Fruit fly (Drosophila melanogaster): ENCODE results near the gene sisA.

The sisA gene

DNA sequence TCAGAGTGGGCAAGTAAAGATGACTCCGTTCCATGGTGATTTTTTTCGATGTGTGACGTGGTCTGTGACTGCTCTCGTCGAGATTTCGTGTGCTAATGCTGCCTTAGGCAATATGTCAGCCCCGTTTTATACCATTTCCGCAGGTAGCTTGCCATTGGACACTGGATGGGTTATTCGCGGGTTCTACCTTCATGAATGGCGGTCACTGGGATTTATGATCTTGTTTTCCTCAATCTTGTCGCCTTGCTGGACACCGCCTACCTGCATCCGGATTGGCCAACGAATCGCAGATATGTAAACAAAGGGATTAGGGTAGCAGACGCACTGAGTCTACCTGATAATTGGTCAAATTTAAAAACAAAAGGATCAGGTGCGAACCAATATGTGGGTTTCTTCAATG, at the start of gene sisA:
sisA (minus strand) TSS at position 101 of the 400 bp plus-strand sequence.
- TF ChIP-seq CG14655 (GFP tag; optimal IDR thresholded peaks at IDR 0.05) (no peak), fd96Ca (GFP tag; IDR thresholded peaks at IDR 0.05) (no peak)

DNA sequence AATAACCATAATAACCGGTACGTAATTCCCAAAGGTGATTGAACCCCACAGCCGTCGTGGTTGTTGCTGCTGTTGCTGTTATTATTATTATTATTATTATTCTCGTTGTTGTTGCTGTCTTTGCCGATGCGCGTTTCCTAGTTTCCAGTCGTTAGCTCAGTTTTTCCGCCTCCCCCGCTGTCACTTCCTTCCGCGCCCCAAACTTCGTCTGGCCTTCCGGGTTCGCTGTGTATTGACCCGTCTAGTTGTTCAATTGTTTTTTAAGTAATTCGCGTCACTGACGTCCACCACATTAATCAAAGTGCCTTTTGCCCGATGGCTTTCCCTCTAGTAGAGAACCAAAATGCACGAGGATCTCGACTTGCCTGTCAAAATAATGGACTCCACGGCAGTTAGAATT, 49.5 kb upstream of the sisA start:
- TF ChIP-seq CG4496 (GFP tag; IDR thresholded peaks at IDR 0.05) (no peak), rn (GFP tag; IDR thresholded peaks at IDR 0.05) (no peak), CG15710 (tag; optimal IDR thresholded peaks at IDR 0.05) (no peak), CG32121 (GFP tag; IDR thresholded peaks at IDR 0.05) (no peak), CG14655 (GFP tag; optimal IDR thresholded peaks at IDR 0.05) (no peak)

DNA sequence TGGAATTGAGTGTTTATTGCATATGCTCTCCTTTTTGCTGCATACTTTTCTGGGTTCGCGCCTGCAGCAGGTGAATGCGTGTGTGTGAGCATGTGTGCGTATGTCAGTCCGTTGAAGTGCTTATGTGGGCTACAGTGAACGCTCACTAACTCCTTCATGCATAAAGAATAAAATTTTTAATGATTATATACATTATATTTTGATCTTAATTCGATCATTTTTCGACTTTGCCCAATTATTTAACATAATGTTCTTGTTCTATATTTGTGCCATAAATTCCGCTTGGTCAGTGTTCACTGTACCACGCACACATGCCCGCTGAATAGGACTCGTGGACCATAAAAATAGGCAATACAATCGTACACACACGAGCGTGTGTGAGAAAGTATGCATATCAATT, 48.6 kb upstream of the sisA start:
- TF ChIP-seq CG32121 (GFP tag; IDR thresholded peaks at IDR 0.05) (peak; percentile 46; the same call in 1 of the 2 replicates), CG34367 (tag; optimal IDR thresholded peaks at IDR 0.05) (no peak), CG13204 (GFP tag; optimal IDR thresholded peaks at IDR 0.05) (no peak), rn (GFP tag; IDR thresholded peaks at IDR 0.05) (no peak), CG12605 (GFP tag; IDR thresholded peaks at IDR 0.05) (peak; percentile 53; the same call in 1 of the 2 replicates), CG8301 (tag; optimal IDR thresholded peaks at IDR 0.05) (no peak), Ets98B (GFP tag; IDR thresholded peaks at IDR 0.05) (peak; percentile 59), CG17806 (tag; optimal IDR thresholded peaks at IDR 0.05) (no peak), CG15710 (tag; optimal IDR thresholded peaks at IDR 0.05) (peak; percentile 26), Pif1B (GFP tag; optimal IDR thresholded peaks at IDR 0.05) (no peak), fd96Ca (GFP tag; IDR thresholded peaks at IDR 0.05) (peak; percentile 51; the same call in 1 of the 3 replicates), CG9948 (tag; optimal IDR thresholded peaks at IDR 0.05) (no peak), gl (tag; optimal IDR thresholded peaks at IDR 0.05) (no peak), CG8159 (tag; optimal IDR thresholded peaks at IDR 0.05) (peak; percentile 0), Snoo (tag; optimal IDR thresholded peaks at IDR 0.05) (peak; percentile 33), Pif1A (GFP tag; optimal IDR thresholded peaks at IDR 0.05) (no peak), CG14655 (GFP tag; optimal IDR thresholded peaks at IDR 0.05) (no peak), EcR (GFP tag; optimal IDR thresholded peaks at IDR 0.05) (no peak), CG4496 (GFP tag; IDR thresholded peaks at IDR 0.05) (peak; percentile 78), D1 (tag; optimal IDR thresholded peaks at IDR 0.05) (no peak)

DNA sequence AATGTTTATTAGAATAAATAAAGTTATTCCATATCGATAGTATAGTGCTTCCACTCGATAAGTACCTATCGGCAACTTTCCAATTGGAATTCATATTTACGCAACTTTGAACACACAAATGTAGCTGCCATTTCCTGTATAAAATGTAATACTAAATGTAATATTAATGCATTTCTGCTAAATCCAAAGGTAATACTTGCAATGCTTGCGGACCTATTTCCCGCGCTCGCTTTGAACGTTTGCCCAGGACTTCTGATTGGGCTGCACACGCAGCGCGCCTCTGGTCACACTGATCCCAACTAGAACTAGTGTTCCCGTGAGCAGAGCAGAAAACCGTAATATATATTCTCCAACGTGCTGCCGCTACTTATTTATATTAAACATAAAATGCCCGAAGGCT, 47.2 kb upstream of the sisA start, which contains the start of gene dlg1:
dlg1 (plus strand) TSS at position 292 of the 400 bp plus-strand sequence.
- TF ChIP-seq CG34367 (tag; optimal IDR thresholded peaks at IDR 0.05) = no peak
- TF ChIP-seq CG14655 (GFP tag; optimal IDR thresholded peaks at IDR 0.05) = no peak

DNA sequence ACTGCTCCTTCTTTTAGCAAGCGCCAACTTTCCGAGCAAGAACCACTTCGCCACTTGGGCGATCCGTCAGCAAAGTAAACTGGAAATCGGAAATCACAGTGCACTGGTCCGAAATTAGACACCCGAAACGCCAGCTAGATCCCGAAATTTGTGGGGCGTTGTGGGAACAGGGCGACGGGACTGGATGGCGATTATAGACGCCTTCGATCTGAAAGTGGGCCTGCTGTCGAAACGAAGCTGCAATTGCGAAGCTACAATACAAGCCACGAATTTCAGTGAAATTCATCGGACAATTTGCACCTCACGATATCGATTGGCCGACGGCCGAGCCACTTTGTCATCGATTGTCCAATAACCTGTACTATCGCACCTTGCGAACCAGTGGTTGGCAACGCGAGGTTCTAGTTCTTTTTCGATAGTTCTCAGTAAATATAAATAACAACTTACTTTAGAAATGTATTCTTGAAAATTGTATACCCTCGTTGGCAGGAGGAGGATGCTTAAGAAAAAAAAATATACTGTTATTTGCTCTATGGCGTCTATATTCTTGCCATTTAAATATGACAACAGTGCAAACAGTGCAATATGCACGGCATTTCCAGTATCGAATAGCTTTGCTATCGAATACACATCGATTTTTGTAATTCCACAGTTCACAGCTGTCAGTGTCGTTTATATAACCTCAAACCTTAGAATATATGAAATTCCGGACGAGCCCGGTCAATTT, 45.8 kb upstream of the sisA start, which contains the start of the genes hop and Tim8:
hop (minus strand) TSS at position 316 of the 727 bp plus-strand sequence.
Tim8 (plus strand) TSS at position 663 of the 727 bp plus-strand sequence.
- TF ChIP-seq CG8159 (tag; optimal IDR thresholded peaks at IDR 0.05) = no peak

DNA sequence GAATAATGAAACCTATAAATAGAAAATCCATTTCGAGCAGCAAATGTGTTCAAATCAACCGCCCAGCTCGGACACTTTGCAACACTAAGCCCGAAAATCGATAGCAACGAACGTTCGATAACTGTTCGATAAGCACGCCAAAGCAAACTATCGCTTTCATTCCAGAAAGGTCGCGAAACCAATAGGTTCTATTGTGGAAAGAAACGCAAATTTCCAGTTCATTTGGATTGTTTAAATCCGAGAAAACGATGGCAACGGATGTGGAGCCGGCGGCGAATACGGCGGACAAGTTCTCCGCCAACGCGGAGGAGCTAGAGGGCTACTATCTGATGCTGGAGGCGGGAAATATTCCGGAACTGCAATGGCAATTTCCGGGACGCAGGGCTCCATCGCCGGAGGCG, 36.9 kb upstream of the sisA start, which contains the start of gene Pa1:
Pa1 (plus strand) TSS at position 156 of the 401 bp plus-strand sequence.
- TF ChIP-seq CG10348 (GFP tag; IDR thresholded peaks at IDR 0.05) (no peak), EcR (GFP tag; optimal IDR thresholded peaks at IDR 0.05) (peak; percentile 35), Ets98B (GFP tag; IDR thresholded peaks at IDR 0.05) (peak; percentile 11; the same call in 1 of the 2 replicates)

DNA sequence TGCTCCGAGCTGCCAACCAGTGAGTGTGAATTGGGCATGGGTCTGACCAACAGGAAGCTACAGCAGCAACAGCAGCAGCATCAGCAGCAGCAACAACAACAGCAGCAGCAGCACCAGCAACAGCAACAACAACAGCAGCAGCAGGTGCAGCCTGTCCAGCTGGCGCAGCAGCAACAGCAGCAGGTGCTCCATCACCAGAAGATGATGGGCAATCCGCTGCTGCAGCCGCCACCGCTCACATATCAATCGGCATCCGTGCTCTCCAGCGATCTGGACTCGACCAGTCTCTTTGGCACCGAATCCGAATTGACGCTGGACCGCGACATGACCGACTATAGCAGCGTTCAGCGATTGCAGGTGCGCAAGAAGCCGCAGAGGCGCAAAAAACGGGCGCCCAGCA, 34.5 kb upstream of the sisA start:
- TF ChIP-seq D1 (tag; optimal IDR thresholded peaks at IDR 0.05) (no peak), CG4496 (GFP tag; IDR thresholded peaks at IDR 0.05) (no peak), Pif1A (GFP tag; optimal IDR thresholded peaks at IDR 0.05) (no peak), fd96Ca (GFP tag; IDR thresholded peaks at IDR 0.05) (no peak), CG17806 (tag; optimal IDR thresholded peaks at IDR 0.05) (no peak)

DNA sequence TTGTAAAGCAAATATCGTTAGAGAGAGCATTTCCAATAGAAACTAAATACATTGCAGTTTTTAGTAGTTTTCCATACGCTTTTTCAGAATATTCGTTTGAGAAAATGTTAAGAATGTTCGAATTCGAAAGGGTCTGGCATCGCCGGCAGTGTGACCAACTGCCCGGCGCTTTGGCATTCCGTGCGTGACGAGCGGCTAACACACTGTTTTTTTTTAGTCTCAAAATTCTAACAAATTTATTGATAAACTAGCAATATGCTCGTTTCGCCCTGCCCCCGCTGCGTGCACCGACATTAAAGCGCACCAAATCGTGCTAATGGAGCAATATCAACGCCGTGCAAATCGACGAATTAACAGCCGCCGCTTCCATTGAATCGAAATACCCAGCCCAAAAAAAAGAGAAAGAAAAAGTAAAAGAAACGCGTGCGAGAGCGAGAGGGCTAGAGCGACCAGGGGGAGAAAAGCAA, 33.6 kb upstream of the sisA start, which contains the start of gene dsh:
dsh (plus strand) TSS at position 174 of the 467 bp plus-strand sequence.
- TF ChIP-seq CG13204 (GFP tag; optimal IDR thresholded peaks at IDR 0.05) (peak; percentile 65), CG15710 (tag; optimal IDR thresholded peaks at IDR 0.05) (peak; percentile 14), Snoo (tag; optimal IDR thresholded peaks at IDR 0.05) (no peak)

All from whole organism, pupa.